Worm (Caenorhabditis elegans): ENCODE measurements around the gene rnp-4.

DNA sequence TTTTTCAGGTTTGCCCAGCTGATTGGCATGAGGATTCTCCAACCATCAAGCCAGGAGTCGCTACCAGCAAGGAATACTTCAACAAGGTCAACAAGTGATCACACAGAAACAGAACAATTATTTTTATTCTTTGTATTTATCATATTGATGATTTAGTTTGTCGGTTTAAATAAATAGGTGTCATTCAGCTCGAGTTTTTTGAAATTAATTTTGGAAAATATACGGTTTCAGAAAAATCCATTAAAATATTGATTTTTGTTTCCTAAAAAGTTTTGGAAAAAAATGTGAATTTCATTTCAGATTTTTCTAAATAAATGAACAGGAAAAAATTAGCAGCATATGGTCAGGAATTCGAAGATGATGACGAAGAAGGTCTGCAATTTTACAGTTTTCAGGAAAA lies 2.2 kb downstream of the rnp-4 start, which contains the start of gene gpch-1:
- TF ChIP-seq ZK546.5 (tag; optimal IDR thresholded peaks at IDR 0.05) (no peak), lin-39 (tag; optimal IDR thresholded peaks at IDR 0.05) (no peak), dmd-4 (tag; optimal IDR thresholded peaks at IDR 0.05) (no peak), blmp-1 (tag; optimal IDR thresholded peaks at IDR 0.05; ENCODE audit: insufficient read depth) (no peak), nhr-77 (tag; optimal IDR thresholded peaks at IDR 0.05) (no peak), unc-62 (GFP tag; optimal IDR thresholded peaks at IDR 0.05) (no peak)
